Fruit fly (Drosophila melanogaster): ENCODE results near the gene CG14154.

The CG14154 gene

dm6 chr3L:10669592-10670400 lies 28.1 kb downstream of the CG14154 start:
- TF ChIP-seq CTCF (optimal IDR thresholded peaks at IDR 0.05) (no peak), CG8478 (optimal IDR thresholded peaks at IDR 0.05) (no peak)

- no peak for TF ChIP-seq CG8478 (optimal IDR thresholded peaks at IDR 0.05)
- TF ChIP-seq CTCF (optimal IDR thresholded peaks at IDR 0.05), result no peak
Observed at dm6 chr3L:10672540-10672939, 30.9 kb downstream of the CG14154 start.

dm6 chr3L:10674145-10674547 lies 32.5 kb downstream of the CG14154 start:
- TF ChIP-seq CTCF (optimal IDR thresholded peaks at IDR 0.05), result no peak
- no peak for TF ChIP-seq CG8478 (optimal IDR thresholded peaks at IDR 0.05)

- no peak for TF ChIP-seq CTCF (optimal IDR thresholded peaks at IDR 0.05)
- TF ChIP-seq CG8478 (optimal IDR thresholded peaks at IDR 0.05), result no peak
Observed at dm6 chr3L:10674940-10675339, 33.3 kb downstream of the CG14154 start.

dm6 chr3L:10675635-10676393 lies 34.1 kb downstream of the CG14154 start:
- TF ChIP-seq CTCF (optimal IDR thresholded peaks at IDR 0.05) (no peak), CG8478 (optimal IDR thresholded peaks at IDR 0.05) (no peak)

- TF ChIP-seq CTCF (optimal IDR thresholded peaks at IDR 0.05) (no peak), CG8478 (optimal IDR thresholded peaks at IDR 0.05) (no peak)
Observed at dm6 chr3L:10677816-10678215, 36.1 kb downstream of the CG14154 start.

dm6 chr3L:10678545-10679067 lies 36.9 kb downstream of the CG14154 start:
- TF ChIP-seq CG8478 (optimal IDR thresholded peaks at IDR 0.05) (no peak), CTCF (optimal IDR thresholded peaks at IDR 0.05) (no peak)

dm6 chr3L:10679711-10680154 lies 38.0 kb downstream of the CG14154 start:
- TF ChIP-seq CTCF (optimal IDR thresholded peaks at IDR 0.05) (no peak), CG8478 (optimal IDR thresholded peaks at IDR 0.05) (no peak)

- TF ChIP-seq CTCF (optimal IDR thresholded peaks at IDR 0.05), result no peak
- TF ChIP-seq CG8478 (optimal IDR thresholded peaks at IDR 0.05), result no peak
Observed at dm6 chr3L:10680177-10680576, 38.5 kb downstream of the CG14154 start.

- TF ChIP-seq CTCF (optimal IDR thresholded peaks at IDR 0.05) (no peak), CG8478 (optimal IDR thresholded peaks at IDR 0.05) (no peak)
Observed at dm6 chr3L:10680728-10681306, 39.1 kb downstream of the CG14154 start.

dm6 chr3L:10681814-10682213 lies 40.1 kb downstream of the CG14154 start:
- TF ChIP-seq CTCF (optimal IDR thresholded peaks at IDR 0.05) (no peak), CG8478 (optimal IDR thresholded peaks at IDR 0.05) (no peak)

- TF ChIP-seq CG8478 (optimal IDR thresholded peaks at IDR 0.05) (no peak), CTCF (optimal IDR thresholded peaks at IDR 0.05) (no peak)
Observed at dm6 chr3L:10682725-10683367, 41.2 kb downstream of the CG14154 start.

- TF ChIP-seq CTCF (optimal IDR thresholded peaks at IDR 0.05) (no peak), CG8478 (optimal IDR thresholded peaks at IDR 0.05) (no peak)
Observed at dm6 chr3L:10683899-10684340, 42.2 kb downstream of the CG14154 start.

- no peak for TF ChIP-seq CG8478 (optimal IDR thresholded peaks at IDR 0.05)
- TF ChIP-seq CTCF (optimal IDR thresholded peaks at IDR 0.05), result no peak
Observed at dm6 chr3L:10684492-10684891, 42.8 kb downstream of the CG14154 start.

dm6 chr3L:10686625-10687024 lies 44.9 kb downstream of the CG14154 start:
- TF ChIP-seq CG8478 (optimal IDR thresholded peaks at IDR 0.05) (no peak), CTCF (optimal IDR thresholded peaks at IDR 0.05) (no peak)
